Worm (Caenorhabditis elegans) whole organism, L2 larva: ENCODE results near the gene rexd-1.

Experiments
- C34F6.9 ChIP-seq: fragments of 150-350 bp; optimal IDR thresholded peaks from 2 replicates; lab custom pipeline; 2014; ENCODE audit warnings: missing biosample characterization, missing genetic modification characterization
- F13H6.1 ChIP-seq: sonication (generic microtip); optimal IDR thresholded peaks from 2 replicates; lab custom pipeline; 2016; ENCODE audit warnings: missing genetic modification characterization, missing compliant biosample characterization
- Y55F3AM.14 ChIP-seq: fragments of 200-800 bp; sonication (Bioruptor generic); optimal IDR thresholded peaks from 2 replicates; lab custom pipeline; 2018; ENCODE audit warnings: mild to moderate bottlenecking, missing genetic modification characterization, missing compliant biosample characterization
- alr-1 ChIP-seq: fragments of 150-350 bp; optimal IDR thresholded peaks from 2 replicates; lab custom pipeline; 2014; ENCODE audit warnings: missing biosample characterization, missing genetic modification characterization
- aly-2 ChIP-seq: fragments of 150-350 bp; optimal IDR thresholded peaks from 2 replicates; lab custom pipeline; 2014; ENCODE audit warnings: missing biosample characterization, missing genetic modification characterization
- ama-1 ChIP-seq: fragments of 150-350 bp; optimal IDR thresholded peaks from 2 replicates; lab custom pipeline; 2018; ENCODE audit warnings: inconsistent platforms
- blmp-1 ChIP-seq: sonication (generic microtip); optimal IDR thresholded peaks from 2 replicates; lab custom pipeline; 2017; ENCODE audit warnings: missing genetic modification characterization, mild to moderate bottlenecking, missing compliant biosample characterization, antibody characterized with exemption, moderate library complexity; ENCODE audit not compliant: insufficient read depth
- ceh-16 ChIP-seq: fragments of 150-350 bp; optimal IDR thresholded peaks from 2 replicates; lab custom pipeline; 2014; ENCODE audit warnings: missing biosample characterization, missing genetic modification characterization
- ceh-82 ChIP-seq: fragments of 150-350 bp; optimal IDR thresholded peaks from 2 replicates; lab custom pipeline; 2014; ENCODE audit warnings: missing biosample characterization, missing genetic modification characterization
- crh-2 ChIP-seq: sonication (generic microtip); optimal IDR thresholded peaks from 2 replicates; lab custom pipeline; 2017; ENCODE audit warnings: missing biosample characterization, missing genetic modification characterization
- dmd-4 ChIP-seq: sonication (generic microtip); optimal IDR thresholded peaks from 2 replicates; lab custom pipeline; 2017; ENCODE audit warnings: missing biosample characterization, missing genetic modification characterization
- egl-27 ChIP-seq: sonication (generic microtip); optimal IDR thresholded peaks from 3 replicates; lab custom pipeline; 2017; ENCODE audit warnings: missing biosample characterization, missing genetic modification reagents, missing genetic modification characterization
- fos-1 ChIP-seq: fragments of 150-350 bp; optimal IDR thresholded peaks from 2 replicates; lab custom pipeline; 2014; ENCODE audit warnings: missing biosample characterization, missing genetic modification characterization
- gmeb-1 ChIP-seq: fragments of 150-350 bp; optimal IDR thresholded peaks from 2 replicates; lab custom pipeline; 2014; ENCODE audit warnings: missing biosample characterization, missing genetic modification characterization
- lin-11 ChIP-seq: fragments of 150-350 bp; sonication (generic microtip); optimal IDR thresholded peaks from 2 replicates; lab custom pipeline; 2014; ENCODE audit warnings: missing biosample characterization, missing genetic modification characterization, inconsistent platforms, mixed read lengths
- lin-13 ChIP-seq: fragments of 150-350 bp; optimal IDR thresholded peaks from 2 replicates; lab custom pipeline; 2014; ENCODE audit warnings: missing biosample characterization, missing genetic modification reagents, missing genetic modification characterization
- lsy-2 ChIP-seq, 2 experiments: fragments of 150-350 bp in 1 of 2; sonication (generic microtip) in 1 of 2; optimal IDR thresholded peaks; 2 replicates each; lab custom pipeline; 2014 to 2017; ENCODE audit warnings: missing biosample characterization in 2 of 2, missing genetic modification characterization in 2 of 2
- mab-5 ChIP-seq: fragments of 150-350 bp; optimal IDR thresholded peaks from 2 replicates; lab custom pipeline; 2014; ENCODE audit warnings: missing biosample characterization, missing genetic modification characterization
- mdl-1 ChIP-seq, 2 experiments: fragments of 150-350 bp in 1 of 2; sonication (generic microtip) in 1 of 2; optimal IDR thresholded peaks; 2 replicates each; lab custom pipeline; 2017; ENCODE audit warnings: missing biosample characterization in 2 of 2, missing genetic modification characterization in 2 of 2
- nhr-11 ChIP-seq: fragments of 150-350 bp; optimal IDR thresholded peaks from 2 replicates; lab custom pipeline; 2014; ENCODE audit warnings: missing biosample characterization, missing genetic modification characterization
- nhr-12 ChIP-seq: fragments of 150-350 bp; optimal IDR thresholded peaks from 2 replicates; lab custom pipeline; 2014; ENCODE audit warnings: missing biosample characterization, missing genetic modification characterization
- nhr-129 ChIP-seq: fragments of 150-350 bp; optimal IDR thresholded peaks from 2 replicates; lab custom pipeline; 2014; ENCODE audit warnings: missing biosample characterization, missing genetic modification characterization
- nhr-23 ChIP-seq: fragments of 150-350 bp; optimal IDR thresholded peaks from 2 replicates; lab custom pipeline; 2014; ENCODE audit warnings: missing biosample characterization, missing genetic modification reagents, missing genetic modification characterization
- nhr-237 ChIP-seq: fragments of 150-350 bp; optimal IDR thresholded peaks from 2 replicates; lab custom pipeline; 2014; ENCODE audit warnings: missing biosample characterization, missing genetic modification characterization
- nhr-25 ChIP-seq: fragments of 150-350 bp; sonication (generic microtip); optimal IDR thresholded peaks from 3 replicates; lab custom pipeline; 2014; ENCODE audit warnings: missing biosample characterization, missing genetic modification characterization
- nhr-6 ChIP-seq: fragments of 150-350 bp; optimal IDR thresholded peaks from 2 replicates; lab custom pipeline; 2014; ENCODE audit warnings: missing biosample characterization, missing genetic modification characterization
- nhr-77 ChIP-seq: fragments of 150-350 bp; optimal IDR thresholded peaks from 2 replicates; lab custom pipeline; 2014; ENCODE audit warnings: missing biosample characterization, missing genetic modification characterization
- peb-1 ChIP-seq: fragments of 150-350 bp; optimal IDR thresholded peaks from 2 replicates; lab custom pipeline; 2014; ENCODE audit warnings: missing biosample characterization, missing genetic modification characterization
- skn-1 ChIP-seq: sonication (generic microtip); optimal IDR thresholded peaks from 2 replicates; lab custom pipeline; 2017; ENCODE audit warnings: missing biosample characterization, missing genetic modification characterization
- snpc-4 ChIP-seq: fragments of 150-350 bp; optimal IDR thresholded peaks from 2 replicates; lab custom pipeline; 2014; ENCODE audit warnings: missing biosample characterization, missing genetic modification characterization
- unc-39 ChIP-seq: fragments of 150-350 bp; optimal IDR thresholded peaks from 2 replicates; lab custom pipeline; 2014; ENCODE audit warnings: missing biosample characterization, missing genetic modification characterization
- unc-55 ChIP-seq: fragments of 150-350 bp; sonication (generic microtip); optimal IDR thresholded peaks from 3 replicates; lab custom pipeline; 2014; ENCODE audit warnings: missing biosample characterization, missing genetic modification reagents, missing genetic modification characterization
- ztf-1 ChIP-seq: fragments of 200-800 bp; sonication (Bioruptor generic); conservative IDR thresholded peaks from 2 replicates; pipeline ENCODE4 v1.3.6; 2022; ENCODE audit warnings: missing genetic modification characterization, missing compliant biosample characterization
- ztf-4 ChIP-seq: fragments of 150-350 bp; optimal IDR thresholded peaks from 2 replicates; lab custom pipeline; 2014; ENCODE audit warnings: missing biosample characterization, missing genetic modification characterization

Gene rexd-1

ce11 chrIII:1859532-1859931 is 25.2 kb downstream of the rexd-1 start, which contains the start of gene ddp-1 (continued):
- TF ChIP-seq unc-39 (no peak), ceh-82 (tag; lab: Kevin White, UChicago) (peak; percentile 83), alr-1 (tag; lab: Kevin White, UChicago) (no peak), dmd-4 (peak; percentile 64), nhr-11 (no peak), Y55F3AM.14 (GFP tag; lab: Kevin White, UChicago) (peak; percentile 80), egl-27 (tag; lab: Kevin White, UChicago) (peak; percentile 91), lin-13 (GFP tag; lab: Kevin White, UChicago) (peak; percentile 97)

- TF ChIP-seq ztf-1 (GFP tag; lab: Robert Waterston, UW) (no peak), crh-2 (no peak), fos-1 (tag; lab: Kevin White, UChicago) (no peak)
These were observed 25.8 kb downstream of the rexd-1 start, which contains the start of gene ttc-7 for ce11 chrIII:1860129-1860528. TSS of gene ttc-7 (plus strand) at chrIII:1860429.

- TF ChIP-seq unc-55 (GFP tag; lab: Kevin White, UChicago) (no peak), nhr-23 (tag; lab: Kevin White, UChicago) (no peak), ztf-1 (GFP tag; lab: Robert Waterston, UW) (no peak), nhr-6 (tag; lab: Kevin White, UChicago) (no peak), Y55F3AM.14 (GFP tag; lab: Kevin White, UChicago) (no peak), egl-27 (tag; lab: Kevin White, UChicago) (no peak), aly-2 (tag; lab: Kevin White, UChicago) (no peak), nhr-129 (tag; lab: Kevin White, UChicago) (no peak), nhr-25 (tag; lab: Kevin White, UChicago) (no peak), mab-5 (tag; lab: Kevin White, UChicago) (no peak), nhr-12 (tag; lab: Kevin White, UChicago) (no peak), F13H6.1 (tag; lab: Kevin White, UChicago) (no peak)
- TF ChIP-seq, all 48 proteins: peak for 0
These were observed 42.1 kb downstream of the rexd-1 start for ce11 chrIII:1876267-1876865.

- TF ChIP-seq lin-13 (GFP tag; lab: Kevin White, UChicago): peak; percentile 53
- TF ChIP-seq ztf-1 (GFP tag; lab: Robert Waterston, UW): no peak
- TF ChIP-seq blmp-1 (tag; lab: Kevin White, UChicago): no peak
- no peak for TF ChIP-seq unc-39
- no peak for TF ChIP-seq unc-55 (GFP tag; lab: Kevin White, UChicago)
- no peak for TF ChIP-seq mdl-1 (tag; optimal IDR thresholded peaks at IDR 0.05; lab: Kevin White, UChicago)
- no peak for TF ChIP-seq snpc-4 (tag; lab: Kevin White, UChicago)
- peak in 1 of 2 experiments; percentile 60 for TF ChIP-seq lsy-2 (tag; optimal IDR thresholded peaks at IDR 0.05; lab: Kevin White, UChicago)
- TF ChIP-seq, all 48 proteins: peak for 2
These were observed 42.9 kb downstream of the rexd-1 start for ce11 chrIII:1877189-1877588.

DNA sequence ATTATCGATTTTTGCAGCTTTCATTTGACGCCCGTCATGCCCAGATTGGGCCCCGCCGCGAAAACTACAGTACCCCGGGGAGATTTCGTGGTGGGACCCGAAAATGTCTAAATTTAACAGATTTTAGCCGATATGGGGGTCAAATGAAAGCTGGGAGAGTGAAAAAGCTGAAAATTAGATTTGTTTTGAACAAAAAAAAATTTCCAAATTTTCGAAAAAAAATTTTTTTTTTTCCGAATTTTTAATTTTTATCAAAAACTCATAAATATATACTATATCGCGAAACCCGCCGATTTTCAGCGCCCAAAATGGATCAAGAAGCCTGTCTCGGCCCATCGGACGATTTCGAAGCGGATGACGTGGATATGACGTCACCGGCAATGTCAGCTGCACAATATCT is 43.8 kb downstream of the rexd-1 start, which contains the start of gene smi-1:
TSS of gene smi-1 (plus strand) at position 301 of the 400 bp plus-strand sequence.
- TF ChIP-seq alr-1 (tag; lab: Kevin White, UChicago) (no peak), nhr-129 (tag; lab: Kevin White, UChicago) (no peak), nhr-6 (tag; lab: Kevin White, UChicago) (no peak), ama-1 (lab: Kevin White, UChicago) (no peak), lsy-2 (tag; optimal IDR thresholded peaks at IDR 0.05; lab: Kevin White, UChicago) (no peak), aly-2 (tag; lab: Kevin White, UChicago) (no peak), ceh-16 (tag; lab: Kevin White, UChicago) (no peak), gmeb-1 (tag; lab: Kevin White, UChicago) (no peak), skn-1 (tag; lab: Kevin White, UChicago) (no peak), nhr-23 (tag; lab: Kevin White, UChicago) (no peak), C34F6.9 (tag; lab: Kevin White, UChicago) (no peak), ztf-4 (no peak), ztf-1 (GFP tag; lab: Robert Waterston, UW) (no peak), fos-1 (tag; lab: Kevin White, UChicago) (no peak), egl-27 (tag; lab: Kevin White, UChicago) (no peak), nhr-237 (no peak), peb-1 (no peak), lin-11 (tag; lab: Kevin White, UChicago) (no peak), nhr-77 (tag; lab: Kevin White, UChicago) (no peak)
